Fruit fly (Drosophila melanogaster) whole organism, pupa: ENCODE measurements around the gene Ccdc56.

Experiments used
- CG12605 ChIP-seq: fragments of 200-800 bp; sonication (Bioruptor generic); IDR thresholded peaks from 2 replicates; pipeline ENCODE4 v1.3.6; 2022; ENCODE audit warnings: missing biosample characterization, missing genetic modification characterization
- CG15710 ChIP-seq: fragments of 200-800 bp; sonication (Bioruptor generic); optimal IDR thresholded peaks from 2 replicates; lab custom pipeline; 2018; ENCODE audit warnings: missing biosample characterization, mild to moderate bottlenecking, missing genetic modification characterization, moderate library complexity
- CG17806 ChIP-seq: fragments of 200-800 bp; sonication (Bioruptor generic); optimal IDR thresholded peaks from 2 replicates; lab custom pipeline; 2018; ENCODE audit warnings: missing biosample characterization, mild to moderate bottlenecking, missing genetic modification characterization, moderate library complexity
- CG8159 ChIP-seq: fragments of 200-800 bp; sonication (Bioruptor generic); optimal IDR thresholded peaks from 3 replicates; lab custom pipeline; 2018; ENCODE audit warnings: missing biosample characterization, mild to moderate bottlenecking, missing genetic modification characterization, moderate library complexity
- CG8301 ChIP-seq: fragments of 200-800 bp; sonication (Bioruptor generic); optimal IDR thresholded peaks from 2 replicates; lab custom pipeline; 2018; ENCODE audit warnings: missing biosample characterization, mild to moderate bottlenecking, missing genetic modification characterization
- CG9948 ChIP-seq: fragments of 200-800 bp; sonication (Bioruptor generic); optimal IDR thresholded peaks from 2 replicates; lab custom pipeline; 2018; ENCODE audit warnings: missing biosample characterization, mild to moderate bottlenecking, missing genetic modification characterization, moderate library complexity
- D1 ChIP-seq: fragments of 200-800 bp; sonication (Bioruptor generic); optimal IDR thresholded peaks from 2 replicates; lab custom pipeline; 2018; ENCODE audit warnings: missing biosample characterization, mild to moderate bottlenecking, missing genetic modification characterization, moderate library complexity
- Ets98B ChIP-seq: fragments of 200-800 bp; sonication (Bioruptor generic); IDR thresholded peaks from 2 replicates; pipeline ENCODE4 v1.3.6; 2022; ENCODE audit warnings: missing biosample characterization, missing genetic modification characterization
- fd96Ca ChIP-seq: fragments of 200-800 bp; sonication (Bioruptor generic); IDR thresholded peaks from 3 replicates; pipeline ENCODE4 v1.3.6; 2022; ENCODE audit warnings: missing biosample characterization, missing genetic modification characterization

- no peak for TF ChIP-seq Ets98B
- no peak for TF ChIP-seq CG9948 (tag; lab: Kevin White, UChicago)
- no peak for TF ChIP-seq D1 (tag; lab: Kevin White, UChicago)
- TF ChIP-seq CG8301 (tag; lab: Kevin White, UChicago): no peak
- TF ChIP-seq fd96Ca (GFP tag; lab: Robert Waterston, UW): no peak
- TF ChIP-seq CG15710 (tag; lab: Kevin White, UChicago): no peak
- TF ChIP-seq CG12605: no peak
- no peak for TF ChIP-seq CG17806 (tag; lab: Kevin White, UChicago)
- no peak for TF ChIP-seq CG8159 (tag; lab: Kevin White, UChicago)
Measured at dm6 chr3L:11717993-11718392, 9.2 kb downstream of the Ccdc56 start.
